Fruit fly (Drosophila melanogaster) whole organism, wandering third instar larva: ENCODE results near the gene Neurl4.

Experiments used
- CG32264 ChIP-seq: fragments of 200-800 bp; sonication (Bioruptor generic); optimal IDR thresholded peaks from 2 replicates; lab custom pipeline; 2016; ENCODE audit warnings: missing biosample characterization, missing genetic modification characterization
- Dfd ChIP-seq: fragments of >200 bp; optimal IDR thresholded peaks from 2 replicates; lab custom pipeline; 2017; ENCODE audit warnings: missing biosample characterization, missing genetic modification characterization
- Dif ChIP-seq: fragments of 200-275, 200-300 bp; sonication (Bioruptor generic); optimal IDR thresholded peaks from 2 replicates; lab custom pipeline; 2018; ENCODE audit warnings: missing biosample characterization, missing genetic modification characterization; ENCODE audit not compliant: partially characterized antibody
- Hr83 ChIP-seq: fragments of 200-300 bp; sonication (Bioruptor generic); optimal IDR thresholded peaks from 2 replicates; lab custom pipeline; 2016; ENCODE audit warnings: missing biosample characterization, mild to moderate bottlenecking, missing genetic modification characterization, moderate library complexity; ENCODE audit not compliant: poor library complexity, severe bottlenecking
- Jra ChIP-seq: sonication (Bioruptor generic); optimal IDR thresholded peaks from 2 replicates; lab custom pipeline; 2016; ENCODE audit warnings: missing biosample characterization, missing genetic modification characterization

DNA sequence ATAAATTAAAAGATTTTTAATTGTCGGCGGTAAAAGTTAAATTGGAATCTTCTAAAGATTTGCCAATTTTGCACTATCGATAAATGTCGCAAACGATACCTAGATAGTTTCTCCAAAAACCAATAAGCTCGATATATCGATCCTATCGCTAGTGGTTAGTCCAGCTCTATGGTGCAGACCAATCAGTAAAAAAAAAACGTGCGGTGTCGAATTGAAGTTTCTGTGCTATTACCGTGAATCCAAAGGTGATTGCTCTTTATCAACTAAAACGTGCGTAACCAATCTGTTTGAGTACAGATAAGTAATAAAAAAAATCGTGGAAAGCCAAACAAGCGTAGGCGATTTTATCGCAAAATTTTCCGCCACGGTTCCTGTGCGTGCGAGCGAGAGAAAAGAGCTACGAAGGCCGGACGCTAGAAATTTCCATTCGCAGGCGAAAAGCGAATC lies 12.8 kb downstream of the Neurl4 start, which contains the start of gene Hsp110:
- TF ChIP-seq Dfd (GFP tag; lab: Kevin White, UChicago) (no peak), Hr83 (GFP tag; lab: Kevin White, UChicago) (peak; percentile 67), CG32264 (GFP tag; lab: Kevin White, UChicago) (peak; percentile 7), Jra (peak; percentile 66), Dif (GFP tag; lab: Kevin White, UChicago) (no peak)
